Worm (Caenorhabditis elegans) whole organism, L3 larva: ENCODE measurements around the gene atg-2.

Experiments
- R02D3.7 ChIP-seq: fragments of 150-350 bp; optimal IDR thresholded peaks from 2 replicates; lab custom pipeline; 2014; ENCODE audit warnings: missing biosample characterization, missing genetic modification characterization
- ZK546.5 ChIP-seq: sonication (generic microtip); optimal IDR thresholded peaks from 2 replicates; lab custom pipeline; 2017; ENCODE audit warnings: missing biosample characterization, missing genetic modification characterization
- aly-2 ChIP-seq: fragments of 150-350 bp; optimal IDR thresholded peaks from 2 replicates; lab custom pipeline; 2014; ENCODE audit warnings: missing biosample characterization, missing genetic modification characterization
- ama-1 ChIP-seq: fragments of 150-350 bp; optimal IDR thresholded peaks from 2 replicates; lab custom pipeline; 2018
- ceh-16 ChIP-seq: sonication (generic microtip); optimal IDR thresholded peaks from 2 replicates; lab custom pipeline; 2017; ENCODE audit warnings: missing biosample characterization, missing genetic modification characterization
- ceh-28 ChIP-seq: fragments of 150-350 bp; optimal IDR thresholded peaks from 2 replicates; lab custom pipeline; 2014; ENCODE audit warnings: missing biosample characterization, missing genetic modification reagents, missing genetic modification characterization
- ceh-82 ChIP-seq: fragments of 150-350 bp; optimal IDR thresholded peaks from 2 replicates; lab custom pipeline; 2014; ENCODE audit warnings: missing biosample characterization, missing genetic modification characterization
- daf-12 ChIP-seq: fragments of 150-350 bp; optimal IDR thresholded peaks from 2 replicates; lab custom pipeline; 2014; ENCODE audit warnings: missing biosample characterization, missing genetic modification reagents, missing genetic modification characterization
- egl-27 ChIP-seq: sonication (generic microtip); optimal IDR thresholded peaks from 4 replicates; lab custom pipeline; 2017; ENCODE audit warnings: missing biosample characterization, missing genetic modification reagents, missing genetic modification characterization
- egl-5 ChIP-seq: fragments of 150-350 bp; optimal IDR thresholded peaks from 2 replicates; lab custom pipeline; 2017; ENCODE audit warnings: missing biosample characterization, missing genetic modification reagents, missing genetic modification characterization, inconsistent platforms
- elt-1 ChIP-seq: fragments of 150-350 bp; optimal IDR thresholded peaks from 2 replicates; lab custom pipeline; 2014; ENCODE audit warnings: missing biosample characterization, missing genetic modification characterization
- elt-2 ChIP-seq: sonication (generic microtip); optimal IDR thresholded peaks from 2 replicates; lab custom pipeline; 2016; ENCODE audit warnings: missing genetic modification reagents, mild to moderate bottlenecking, missing genetic modification characterization, missing compliant biosample characterization
- elt-3 ChIP-seq, 3 experiments: fragments of 150-350 bp in 1 of 3; sonication (generic microtip) in 2 of 3; optimal IDR thresholded peaks; 2 replicates in 2 of 3; 4 replicates in 1 of 3; lab custom pipeline; 2014 to 2017; ENCODE audit warnings: missing biosample characterization in 3 of 3, missing genetic modification characterization in 3 of 3
- eor-1 ChIP-seq, 2 experiments: fragments of 150-350 bp; optimal IDR thresholded peaks; 2 replicates each; lab custom pipeline; 2014 to 2018; ENCODE audit warnings: missing biosample characterization in 2 of 2, missing genetic modification characterization in 2 of 2
- fkh-10 ChIP-seq: sonication (generic microtip); optimal IDR thresholded peaks from 2 replicates; lab custom pipeline; 2017; ENCODE audit warnings: missing biosample characterization, missing genetic modification reagents, missing genetic modification characterization
- fkh-2 ChIP-seq: fragments of 150-350 bp; optimal IDR thresholded peaks from 2 replicates; lab custom pipeline; 2014; ENCODE audit warnings: missing biosample characterization, missing genetic modification reagents, missing genetic modification characterization
- fos-1 ChIP-seq: fragments of 150-350 bp; optimal IDR thresholded peaks from 2 replicates; lab custom pipeline; 2014; ENCODE audit warnings: missing biosample characterization, missing genetic modification characterization
- hmg-11 ChIP-seq: sonication (generic microtip); optimal IDR thresholded peaks from 2 replicates; lab custom pipeline; 2016; ENCODE audit warnings: missing genetic modification characterization, missing compliant biosample characterization
- jun-1 ChIP-seq: fragments of 150-350 bp; optimal IDR thresholded peaks from 2 replicates; lab custom pipeline; 2014; ENCODE audit warnings: missing biosample characterization, missing genetic modification reagents, missing genetic modification characterization
- lin-15B ChIP-seq: fragments of 150-350 bp; optimal IDR thresholded peaks from 2 replicates; lab custom pipeline; 2014; ENCODE audit warnings: missing biosample characterization, missing genetic modification characterization
- lin-39 ChIP-seq: fragments of 150-350 bp; optimal IDR thresholded peaks from 2 replicates; lab custom pipeline; 2018; ENCODE audit warnings: missing biosample characterization, missing genetic modification reagents, missing genetic modification characterization
- lsy-12 ChIP-seq: sonication (generic microtip); optimal IDR thresholded peaks from 2 replicates; lab custom pipeline; 2016; ENCODE audit warnings: mild to moderate bottlenecking, missing genetic modification characterization, missing compliant biosample characterization
- mdl-1 ChIP-seq: fragments of 150-350 bp; optimal IDR thresholded peaks from 2 replicates; lab custom pipeline; 2014; ENCODE audit warnings: missing biosample characterization, missing genetic modification characterization
- mml-1 ChIP-seq: fragments of 150-350 bp; sonication (generic microtip); optimal IDR thresholded peaks from 3 replicates; lab custom pipeline; 2014; ENCODE audit warnings: missing biosample characterization, missing genetic modification characterization
- nfya-1 ChIP-seq: sonication (generic microtip); optimal IDR thresholded peaks from 2 replicates; lab custom pipeline; 2017; ENCODE audit warnings: missing genetic modification characterization, mild to moderate bottlenecking, missing compliant biosample characterization, antibody characterized with exemption, moderate library complexity; ENCODE audit not compliant: insufficient read depth
- nhr-11 ChIP-seq: fragments of 150-350 bp; optimal IDR thresholded peaks from 2 replicates; lab custom pipeline; 2014; ENCODE audit warnings: missing biosample characterization, missing genetic modification characterization
- nhr-12 ChIP-seq: fragments of 150-350 bp; optimal IDR thresholded peaks from 2 replicates; lab custom pipeline; 2014; ENCODE audit warnings: missing biosample characterization, missing genetic modification characterization
- nhr-23 ChIP-seq: fragments of 150-350 bp; optimal IDR thresholded peaks from 2 replicates; lab custom pipeline; 2014; ENCODE audit warnings: missing biosample characterization, missing genetic modification reagents, missing genetic modification characterization
- nhr-237 ChIP-seq: fragments of 150-350 bp; optimal IDR thresholded peaks from 2 replicates; lab custom pipeline; 2014; ENCODE audit warnings: missing biosample characterization, missing genetic modification characterization
- nhr-25 ChIP-seq: sonication (generic microtip); optimal IDR thresholded peaks from 2 replicates; lab custom pipeline; 2017; ENCODE audit warnings: missing biosample characterization, missing genetic modification characterization
- nhr-28 ChIP-seq: fragments of 150-350 bp; optimal IDR thresholded peaks from 2 replicates; lab custom pipeline; 2014; ENCODE audit warnings: missing biosample characterization, missing genetic modification characterization
- nhr-43 ChIP-seq: sonication (generic microtip); optimal IDR thresholded peaks from 2 replicates; lab custom pipeline; 2016; ENCODE audit warnings: mild to moderate bottlenecking, missing genetic modification characterization, missing compliant biosample characterization; ENCODE audit not compliant: poor library complexity, severe bottlenecking
- nhr-67 ChIP-seq: fragments of 150-350 bp; optimal IDR thresholded peaks from 2 replicates; lab custom pipeline; 2014; ENCODE audit warnings: missing biosample characterization, missing genetic modification characterization
- nhr-76 ChIP-seq: fragments of 150-350 bp; sonication (generic microtip); optimal IDR thresholded peaks from 5 replicates; lab custom pipeline; 2014; ENCODE audit warnings: missing biosample characterization, missing genetic modification characterization
- nhr-77 ChIP-seq: fragments of 150-350 bp; optimal IDR thresholded peaks from 2 replicates; lab custom pipeline; 2014; ENCODE audit warnings: missing biosample characterization, missing genetic modification characterization
- pha-4 ChIP-seq: fragments of 150-350 bp; optimal IDR thresholded peaks from 2 replicates; lab custom pipeline; 2014; ENCODE audit warnings: missing biosample characterization, missing genetic modification reagents, missing genetic modification characterization
- pqm-1 ChIP-seq: fragments of 150-350 bp; optimal IDR thresholded peaks from 2 replicates; lab custom pipeline; 2017; ENCODE audit warnings: missing biosample characterization, missing genetic modification characterization, inconsistent platforms
- sea-2 ChIP-seq: fragments of 150-350 bp; sonication (generic microtip); optimal IDR thresholded peaks from 4 replicates; lab custom pipeline; 2014; ENCODE audit warnings: missing biosample characterization, missing genetic modification reagents, missing genetic modification characterization
- skn-1 ChIP-seq: fragments of 150-350 bp; optimal IDR thresholded peaks from 2 replicates; lab custom pipeline; 2014; ENCODE audit warnings: missing biosample characterization, missing genetic modification characterization
- tbx-2 ChIP-seq: sonication (generic microtip); optimal IDR thresholded peaks from 2 replicates; lab custom pipeline; 2016; ENCODE audit warnings: mild to moderate bottlenecking, missing genetic modification characterization, missing compliant biosample characterization
- unc-39 ChIP-seq: sonication (generic microtip); optimal IDR thresholded peaks from 4 replicates; lab custom pipeline; 2017; ENCODE audit warnings: missing biosample characterization, missing genetic modification characterization
- unc-62 ChIP-seq: fragments of 150-350 bp; sonication (generic microtip); optimal IDR thresholded peaks from 4 replicates; lab custom pipeline; 2014; ENCODE audit warnings: missing biosample characterization, missing genetic modification reagents, missing genetic modification characterization
- zag-1 ChIP-seq: fragments of 150-350 bp; optimal IDR thresholded peaks from 2 replicates; lab custom pipeline; 2014; ENCODE audit warnings: missing biosample characterization, missing genetic modification characterization
- ztf-11 ChIP-seq: fragments of 150-350 bp; optimal IDR thresholded peaks from 2 replicates; lab custom pipeline; 2014; ENCODE audit warnings: missing biosample characterization, missing genetic modification characterization
- ztf-4 ChIP-seq: fragments of 150-350 bp; optimal IDR thresholded peaks from 2 replicates; lab custom pipeline; 2014; ENCODE audit warnings: missing biosample characterization, missing genetic modification characterization

atg-2 gene

ce11 chrX:6805427-6805826 lies 1.1 kb upstream of the atg-2 start:
- no peak for TF ChIP-seq R02D3.7
- peak; percentile 86 for TF ChIP-seq elt-1 (tag; lab: Kevin White, UChicago)

DNA sequence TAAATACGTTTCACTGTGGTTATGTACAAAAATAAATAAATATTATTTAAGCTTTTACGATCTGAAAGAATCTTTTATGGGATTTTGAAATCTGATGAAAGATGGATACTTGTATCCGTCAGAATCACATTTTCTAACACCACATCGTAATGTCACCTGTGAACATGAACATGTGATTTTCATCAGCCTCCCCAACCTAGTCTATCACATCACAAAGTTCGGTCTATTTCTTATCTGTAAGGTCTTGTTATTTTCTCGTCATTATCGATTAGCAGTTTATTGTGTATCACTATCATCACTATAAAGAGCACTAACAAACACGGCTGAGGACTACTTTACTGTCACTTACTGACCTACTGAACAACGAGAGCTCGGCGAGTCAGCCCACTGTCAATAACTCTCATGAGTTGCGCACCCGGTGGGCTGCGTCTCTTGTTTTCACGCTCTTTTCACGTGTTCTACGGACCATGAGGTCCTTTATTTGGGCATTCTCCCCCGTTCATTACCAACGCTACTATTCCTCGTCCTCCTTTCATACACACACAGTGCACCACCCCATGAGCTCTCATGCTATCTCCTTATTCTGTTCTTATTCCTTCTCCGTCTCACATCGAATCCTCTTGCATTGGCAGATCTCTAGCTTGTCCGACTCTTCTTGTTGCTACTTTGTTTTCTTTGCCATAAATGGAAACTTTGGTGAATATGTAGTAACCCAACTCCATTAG lies 736 bp downstream of the atg-2 start:
- TF ChIP-seq ceh-82 (tag; lab: Kevin White, UChicago) (no peak), mml-1 (tag; lab: Kevin White, UChicago) (peak; percentile 49), elt-2 (tag; lab: Kevin White, UChicago) (peak; percentile 68), jun-1 (tag; lab: Kevin White, UChicago) (peak; percentile 16), ceh-28 (tag; lab: Kevin White, UChicago) (peak; percentile 33), nhr-23 (tag; lab: Kevin White, UChicago) (no peak), ama-1 (lab: Kevin White, UChicago) (peak; percentile 32), pqm-1 (tag; lab: Kevin White, UChicago) (peak; percentile 74)

ce11 chrX:6808239-6808638 lies 1.7 kb downstream of the atg-2 start:
- TF ChIP-seq egl-5 (tag; lab: Kevin White, UChicago) (peak; percentile 33), lin-39 (tag; lab: Kevin White, UChicago) (peak; percentile 38), nfya-1 (tag; lab: Kevin White, UChicago) (peak; percentile 15), lin-15B (tag; lab: Kevin White, UChicago) (no peak)

DNA sequence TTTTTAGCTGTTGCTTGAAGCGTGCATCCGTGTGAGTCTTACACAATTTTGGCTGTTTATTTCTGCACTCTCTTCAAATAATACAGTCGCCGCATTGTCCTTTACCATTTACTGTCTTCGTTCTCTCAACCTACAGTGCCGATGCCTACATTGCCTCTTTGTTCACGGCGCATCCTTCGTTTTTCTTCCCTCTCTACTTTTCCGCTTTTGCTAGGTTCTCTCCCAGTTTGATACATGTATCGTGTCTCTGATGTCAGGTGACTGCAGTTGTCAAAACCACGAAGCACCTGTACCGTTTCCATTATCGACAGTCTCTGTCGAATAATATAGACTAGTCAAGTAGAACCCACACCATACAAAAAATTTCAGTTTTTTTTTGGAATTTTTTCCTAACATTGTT lies 2.1 kb downstream of the atg-2 start:
- TF ChIP-seq elt-3 (tag; optimal IDR thresholded peaks at IDR 0.05; lab: Kevin White, UChicago) (no peak), mdl-1 (tag; lab: Kevin White, UChicago) (no peak), fos-1 (no peak), ceh-82 (tag; lab: Kevin White, UChicago) (no peak), daf-12 (tag; lab: Kevin White, UChicago) (no peak), ztf-11 (no peak), nhr-43 (no peak), jun-1 (tag; lab: Kevin White, UChicago) (peak; percentile 28), zag-1 (tag; lab: Kevin White, UChicago) (no peak), lsy-12 (tag; lab: Kevin White, UChicago) (peak; percentile 50), elt-1 (tag; lab: Kevin White, UChicago) (no peak), nhr-28 (tag; lab: Kevin White, UChicago) (no peak), pha-4 (tag; lab: Kevin White, UChicago) (peak; percentile 76), ceh-28 (tag; lab: Kevin White, UChicago) (no peak), ZK546.5 (tag; lab: Kevin White, UChicago) (no peak), pqm-1 (tag; lab: Kevin White, UChicago) (peak; percentile 10), egl-5 (tag; lab: Kevin White, UChicago) (no peak), nfya-1 (tag; lab: Kevin White, UChicago) (no peak), lin-15B (tag; lab: Kevin White, UChicago) (no peak), ceh-16 (tag; lab: Kevin White, UChicago) (no peak), unc-62 (GFP tag; lab: Kevin White, UChicago) (no peak), sea-2 (GFP tag; lab: Kevin White, UChicago) (no peak), nhr-237 (tag; lab: Kevin White, UChicago) (no peak), fkh-10 (GFP tag; lab: Kevin White, UChicago) (no peak), ztf-4 (no peak), ama-1 (lab: Kevin White, UChicago) (no peak), mml-1 (tag; lab: Kevin White, UChicago) (no peak), nhr-25 (peak; percentile 49), elt-2 (tag; lab: Kevin White, UChicago) (peak; percentile 73), aly-2 (tag; lab: Kevin White, UChicago) (no peak), tbx-2 (tag; lab: Kevin White, UChicago) (no peak), eor-1 (tag; optimal IDR thresholded peaks at IDR 0.05; lab: Kevin White, UChicago) (no peak), unc-39 (no peak), nhr-67 (tag; lab: Kevin White, UChicago) (no peak), nhr-11 (no peak), nhr-23 (tag; lab: Kevin White, UChicago) (no peak), skn-1 (tag; lab: Kevin White, UChicago) (no peak), nhr-77 (tag; lab: Kevin White, UChicago) (no peak), nhr-76 (no peak), fkh-2 (tag; lab: Kevin White, UChicago) (no peak), R02D3.7 (no peak), egl-27 (tag; lab: Kevin White, UChicago) (no peak), hmg-11 (tag; lab: Kevin White, UChicago) (no peak), nhr-12 (tag; lab: Kevin White, UChicago) (no peak)
